Fruit fly (Drosophila melanogaster) Kc167 (cell line): Measurements from ENCODE around the gene T48.

Experiments
- Myc ChIP-seq: fragments of >200 bp; optimal IDR thresholded peaks from 2 replicates; lab custom pipeline; 2017; ENCODE audit warnings: missing external identifiers
- h ChIP-seq: fragments of >200 bp; optimal IDR thresholded peaks from 3 replicates; lab custom pipeline; 2018; ENCODE audit warnings: missing external identifiers

DNA sequence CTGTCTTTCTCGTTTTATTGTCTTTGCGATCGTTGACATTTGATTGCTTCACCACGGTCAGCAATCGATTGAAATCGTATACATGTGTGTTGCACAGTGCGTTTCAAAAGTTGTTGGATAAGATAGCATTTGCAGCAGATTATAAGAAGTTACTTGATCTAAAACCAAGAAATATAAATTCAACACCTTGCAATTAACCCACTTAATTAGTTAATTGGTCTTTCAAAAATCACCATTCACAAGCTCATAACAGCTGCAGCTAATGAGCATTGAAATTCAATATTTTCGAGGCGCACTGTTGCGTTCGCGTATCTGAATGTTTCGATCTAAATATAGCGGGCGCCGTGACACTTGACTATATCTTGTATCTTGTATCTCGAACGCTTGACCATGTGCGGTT, 11.2 kb downstream of the T48 start:
- TF ChIP-seq h (lab: Kevin White, UChicago) = no peak
- no peak for TF ChIP-seq Myc (lab: Kevin White, UChicago)
